Worm (Caenorhabditis elegans) whole organism, late embryonic: ENCODE results near the gene B0244.6.

Source experiments
- C08G9.2 ChIP-seq: sonication (generic microtip); optimal IDR thresholded peaks from 2 replicates; lab custom pipeline; 2016; ENCODE audit warnings: mild to moderate bottlenecking, missing genetic modification characterization, moderate library complexity, missing compliant biosample characterization
- C38D4.7 ChIP-seq: fragments of 200-800 bp; sonication (Bioruptor generic); optimal IDR thresholded peaks from 2 replicates; lab custom pipeline; 2018; ENCODE audit warnings: mild to moderate bottlenecking, missing genetic modification characterization, moderate library complexity, missing compliant biosample characterization
- K02D7.2 ChIP-seq: sonication (generic microtip); optimal IDR thresholded peaks from 2 replicates; lab custom pipeline; 2017; ENCODE audit warnings: mild to moderate bottlenecking, missing genetic modification characterization, missing compliant biosample characterization
- ahr-1 ChIP-seq: sonication (generic microtip); optimal IDR thresholded peaks from 2 replicates; lab custom pipeline; 2016; ENCODE audit warnings: missing genetic modification characterization, missing compliant biosample characterization
- ceh-14 ChIP-seq: sonication (generic microtip); optimal IDR thresholded peaks from 2 replicates; lab custom pipeline; 2016; ENCODE audit warnings: missing genotype, missing genetic modification characterization, missing compliant biosample characterization
- ceh-19 ChIP-seq: fragments of 200-800 bp; sonication (Bioruptor generic); optimal IDR thresholded peaks from 2 replicates; lab custom pipeline; 2018; ENCODE audit warnings: mild to moderate bottlenecking, missing genetic modification characterization, missing compliant biosample characterization
- ceh-24 ChIP-seq: sonication (generic microtip); optimal IDR thresholded peaks from 2 replicates; lab custom pipeline; 2016; ENCODE audit warnings: mild to moderate bottlenecking, missing genetic modification characterization, missing compliant biosample characterization
- ceh-30 ChIP-seq: fragments of 150-350 bp; optimal IDR thresholded peaks from 2 replicates; lab custom pipeline; 2014; ENCODE audit warnings: missing biosample characterization, missing genetic modification characterization
- ceh-31 ChIP-seq: sonication (generic microtip); optimal IDR thresholded peaks from 2 replicates; lab custom pipeline; 2016; ENCODE audit warnings: missing genetic modification characterization, missing compliant biosample characterization
- ceh-45 ChIP-seq: fragments of 200-800 bp; sonication (Bioruptor generic); IDR thresholded peaks from 2 replicates; pipeline ENCODE4 v1.3.6; 2022; ENCODE audit warnings: missing genetic modification reagents, missing genetic modification characterization, missing compliant biosample characterization
- ceh-48 ChIP-seq: sonication (generic microtip); optimal IDR thresholded peaks from 2 replicates; lab custom pipeline; 2016; ENCODE audit warnings: missing genetic modification characterization, inconsistent platforms, missing compliant biosample characterization
- ceh-6 ChIP-seq: fragments of 200-800 bp; sonication (Bioruptor generic); optimal IDR thresholded peaks from 2 replicates; lab custom pipeline; 2018; ENCODE audit warnings: mild to moderate bottlenecking, missing genetic modification characterization, missing compliant biosample characterization
- ceh-9 ChIP-seq: sonication (generic microtip); optimal IDR thresholded peaks from 2 replicates; lab custom pipeline; 2016; ENCODE audit warnings: mild to moderate bottlenecking, missing genetic modification characterization, inconsistent platforms, missing compliant biosample characterization
- dmd-4 ChIP-seq: sonication (generic microtip); optimal IDR thresholded peaks from 2 replicates; lab custom pipeline; 2016; ENCODE audit warnings: borderline replicate concordance, missing genetic modification characterization, missing compliant biosample characterization
- dve-1 ChIP-seq: sonication (generic microtip); optimal IDR thresholded peaks from 2 replicates; lab custom pipeline; 2017; ENCODE audit warnings: antibody characterized with exemption, mild to moderate bottlenecking, missing genetic modification characterization, missing compliant biosample characterization
- elt-2 ChIP-seq: sonication (generic microtip); optimal IDR thresholded peaks from 2 replicates; lab custom pipeline; 2016; ENCODE audit warnings: missing genetic modification reagents, missing genetic modification characterization, missing compliant biosample characterization
- ets-4 ChIP-seq: sonication (generic microtip); optimal IDR thresholded peaks from 2 replicates; lab custom pipeline; 2016; ENCODE audit warnings: missing genetic modification characterization, missing compliant biosample characterization
- fax-1 ChIP-seq: sonication (generic microtip); optimal IDR thresholded peaks from 2 replicates; lab custom pipeline; 2016; ENCODE audit warnings: missing genotype, missing genetic modification characterization, missing compliant biosample characterization
- fkh-6 ChIP-seq: sonication (generic microtip); optimal IDR thresholded peaks from 2 replicates; lab custom pipeline; 2016; ENCODE audit warnings: missing genetic modification characterization, missing compliant biosample characterization
- hlh-8 ChIP-seq: sonication (generic microtip); optimal IDR thresholded peaks from 2 replicates; lab custom pipeline; 2016; ENCODE audit warnings: missing genotype, missing genetic modification characterization, missing compliant biosample characterization
- lim-6 ChIP-seq: sonication (generic microtip); optimal IDR thresholded peaks from 2 replicates; lab custom pipeline; 2016; ENCODE audit warnings: missing genetic modification characterization, missing compliant biosample characterization
- lin-11 ChIP-seq: fragments of 200-800 bp; sonication (Bioruptor generic); optimal IDR thresholded peaks from 2 replicates; lab custom pipeline; 2018; ENCODE audit warnings: mild to moderate bottlenecking, missing genetic modification characterization, missing compliant biosample characterization
- madf-2 ChIP-seq: sonication (generic microtip); optimal IDR thresholded peaks from 2 replicates; lab custom pipeline; 2017; ENCODE audit warnings: missing genetic modification characterization, missing compliant biosample characterization
- nhr-11 ChIP-seq: fragments of 150-350 bp; optimal IDR thresholded peaks from 2 replicates; lab custom pipeline; 2014; ENCODE audit warnings: missing biosample characterization, missing genetic modification characterization
- pha-4 ChIP-seq: fragments of 150-350 bp; optimal IDR thresholded peaks from 2 replicates; lab custom pipeline; 2018; ENCODE audit warnings: missing biosample characterization, missing genetic modification reagents, missing genetic modification characterization
- pqm-1 ChIP-seq: sonication (generic microtip); optimal IDR thresholded peaks from 2 replicates; lab custom pipeline; 2016; ENCODE audit warnings: missing genetic modification characterization, missing compliant biosample characterization
- pros-1 ChIP-seq: fragments of 150-350 bp; optimal IDR thresholded peaks from 2 replicates; lab custom pipeline; 2014; ENCODE audit warnings: missing biosample characterization, missing genetic modification reagents, missing genetic modification characterization
- ref-2 ChIP-seq: sonication (generic microtip); optimal IDR thresholded peaks from 2 replicates; lab custom pipeline; 2016; ENCODE audit warnings: missing genetic modification characterization, missing compliant biosample characterization
- rnt-1 ChIP-seq: sonication (generic microtip); optimal IDR thresholded peaks from 2 replicates; lab custom pipeline; 2016; ENCODE audit warnings: missing genetic modification characterization, missing compliant biosample characterization
- sdc-2 ChIP-seq: sonication (generic microtip); optimal IDR thresholded peaks from 2 replicates; lab custom pipeline; 2016; ENCODE audit warnings: missing genotype, missing genetic modification characterization, missing compliant biosample characterization
- sox-2 ChIP-seq: fragments of 200-800 bp; sonication (Bioruptor generic); IDR thresholded peaks from 2 replicates; pipeline ENCODE4 v1.3.6; 2022; ENCODE audit warnings: missing genetic modification reagents, missing genetic modification characterization, missing compliant biosample characterization
- sox-4 ChIP-seq: sonication (generic microtip); optimal IDR thresholded peaks from 2 replicates; lab custom pipeline; 2017; ENCODE audit warnings: mild to moderate bottlenecking, missing genetic modification characterization, inconsistent platforms, missing compliant biosample characterization
- syd-9 ChIP-seq: sonication (generic microtip); optimal IDR thresholded peaks from 2 replicates; lab custom pipeline; 2016; ENCODE audit warnings: mild to moderate bottlenecking, missing genetic modification characterization, moderate library complexity, missing compliant biosample characterization
- tbx-7 ChIP-seq: sonication (generic microtip); optimal IDR thresholded peaks from 2 replicates; lab custom pipeline; 2016; ENCODE audit warnings: missing genotype, missing genetic modification characterization, missing compliant biosample characterization
- unc-42 ChIP-seq: sonication (generic microtip); optimal IDR thresholded peaks from 2 replicates; lab custom pipeline; 2016; ENCODE audit warnings: missing genotype, missing genetic modification characterization, missing compliant biosample characterization
- unc-55 ChIP-seq: sonication (generic microtip); optimal IDR thresholded peaks from 2 replicates; lab custom pipeline; 2017; ENCODE audit warnings: missing biosample characterization, missing genetic modification reagents, missing genetic modification characterization
- unc-86 ChIP-seq: sonication (generic microtip); optimal IDR thresholded peaks from 2 replicates; lab custom pipeline; 2016; ENCODE audit warnings: missing genetic modification characterization, missing compliant biosample characterization
- zip-5 ChIP-seq: sonication (generic microtip); optimal IDR thresholded peaks from 2 replicates; lab custom pipeline; 2016; ENCODE audit warnings: missing genetic modification characterization, missing compliant biosample characterization
- ztf-16 ChIP-seq: sonication (generic microtip); optimal IDR thresholded peaks from 2 replicates; lab custom pipeline; 2017; ENCODE audit warnings: missing genetic modification characterization, missing compliant biosample characterization

Gene B0244.6

ce11 chrIII:5711242-5711641 is 26.6 kb upstream of the B0244.6 start, which contains the start of gene rbm-26:
Gene rbm-26 (plus strand): TSS chrIII:5711542.
- TF ChIP-seq ahr-1 (no peak), elt-2 (tag; lab: Kevin White, UChicago) (no peak), unc-55 (GFP tag; lab: Kevin White, UChicago) (no peak), madf-2 (tag; lab: Kevin White, UChicago) (no peak), unc-42 (tag; lab: Kevin White, UChicago) (no peak), sox-2 (GFP tag; lab: Robert Waterston, UW) (no peak), ceh-24 (tag; lab: Kevin White, UChicago) (no peak), C08G9.2 (tag; lab: Kevin White, UChicago) (no peak), ceh-45 (GFP tag; lab: Robert Waterston, UW) (no peak), syd-9 (tag; lab: Kevin White, UChicago) (no peak), ref-2 (tag; lab: Kevin White, UChicago) (no peak), tbx-7 (tag; lab: Kevin White, UChicago) (no peak), sdc-2 (tag; lab: Kevin White, UChicago) (no peak), zip-5 (no peak), ceh-9 (tag; lab: Kevin White, UChicago) (no peak)
- TF ChIP-seq, all 69 proteins: peak for 0

DNA sequence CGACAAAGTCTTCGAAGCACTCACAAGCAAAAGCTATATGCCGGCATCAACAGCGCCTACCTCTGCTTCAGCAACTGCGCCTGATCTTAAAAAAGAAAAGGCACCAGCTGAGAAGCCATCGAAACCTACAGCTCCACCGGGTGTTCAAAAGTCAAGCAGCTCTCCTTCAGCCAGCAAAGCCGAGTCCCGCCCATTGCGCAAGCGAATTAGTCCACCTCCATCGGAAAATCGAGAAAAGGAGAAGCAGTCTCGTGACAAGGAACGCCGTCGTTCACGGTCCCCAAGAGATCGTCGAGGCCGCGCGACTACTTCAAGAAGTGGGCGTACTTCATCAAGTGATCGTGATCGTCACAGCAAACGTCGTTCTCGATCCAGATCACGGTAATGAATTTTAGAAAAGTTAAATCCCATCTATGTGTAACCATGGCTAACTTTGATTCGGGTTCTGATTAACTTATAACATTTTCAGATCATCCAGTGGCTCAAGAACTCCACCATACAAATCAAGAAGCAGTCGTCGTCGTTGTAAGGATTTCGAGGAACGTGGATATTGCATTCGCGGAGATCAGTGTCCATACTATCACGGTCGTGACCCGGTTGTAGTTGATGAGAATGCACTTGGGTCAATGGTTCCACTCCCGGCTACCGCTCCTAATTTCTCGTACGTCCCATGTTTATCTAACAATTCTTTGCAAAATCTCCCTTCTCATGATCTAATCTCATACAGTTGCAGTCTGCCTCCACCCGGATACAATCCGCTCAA is 25.7 kb upstream of the B0244.6 start:
- TF ChIP-seq ceh-19 (no peak), sdc-2 (tag; lab: Kevin White, UChicago) (no peak), K02D7.2 (no peak), ref-2 (tag; lab: Kevin White, UChicago) (no peak), ceh-48 (no peak)

ce11 chrIII:5714230-5714983 is 23.4 kb upstream of the B0244.6 start, which contains the start of gene arf-1:
Gene arf-1 (plus strand): TSS chrIII:5714886.
- TF ChIP-seq ztf-16 (tag; lab: Kevin White, UChicago): no peak
- TF ChIP-seq ref-2 (tag; lab: Kevin White, UChicago): no peak
- no peak for TF ChIP-seq pros-1 (tag; lab: Kevin White, UChicago)
- no peak for TF ChIP-seq unc-55 (GFP tag; lab: Kevin White, UChicago)
- no peak for TF ChIP-seq fax-1
- TF ChIP-seq ceh-6 (GFP tag; lab: Kevin White, UChicago): no peak
- TF ChIP-seq fkh-6 (tag; lab: Kevin White, UChicago): no peak
- TF ChIP-seq rnt-1 (tag; lab: Kevin White, UChicago): no peak
- TF ChIP-seq dmd-4 (tag; lab: Kevin White, UChicago): no peak
- no peak for TF ChIP-seq pqm-1 (tag; lab: Kevin White, UChicago)
- no peak for TF ChIP-seq nhr-11 (tag; lab: Kevin White, UChicago)
- TF ChIP-seq C38D4.7: no peak
- no peak for TF ChIP-seq lim-6
- TF ChIP-seq ceh-14 (tag; lab: Kevin White, UChicago): no peak
- TF ChIP-seq ets-4 (tag; lab: Kevin White, UChicago): no peak
- no peak for TF ChIP-seq hlh-8 (tag; lab: Kevin White, UChicago)
- TF ChIP-seq ceh-45 (GFP tag; lab: Robert Waterston, UW): no peak
- no peak for TF ChIP-seq ceh-31 (tag; lab: Kevin White, UChicago)

DNA sequence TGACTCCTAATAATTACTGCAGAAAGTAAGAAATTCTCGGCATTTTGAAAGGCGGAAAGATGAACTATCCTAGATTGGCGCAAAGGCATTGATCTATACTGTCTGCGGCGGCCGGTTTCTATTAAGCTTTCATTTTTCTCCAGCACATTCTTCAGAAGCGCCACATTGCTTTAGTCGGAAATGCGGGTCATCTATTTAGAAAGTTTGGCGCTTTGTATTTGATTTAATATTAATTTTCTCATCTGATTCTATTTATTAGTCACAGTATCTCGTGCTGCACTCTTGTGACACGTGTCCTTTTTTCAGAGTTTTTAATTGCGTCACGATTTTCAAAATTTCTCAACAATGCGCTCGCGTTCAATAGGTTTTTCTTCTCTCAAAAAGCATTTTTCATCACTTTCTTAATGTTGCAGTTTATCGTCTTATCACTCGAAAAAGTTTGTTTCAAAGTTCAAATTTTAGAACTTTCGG is 22.8 kb upstream of the B0244.6 start:
- no peak for TF ChIP-seq ceh-30 (tag; lab: Kevin White, UChicago)
- no peak for TF ChIP-seq ahr-1
- no peak for TF ChIP-seq sox-4 (tag; lab: Kevin White, UChicago)
- no peak for TF ChIP-seq sdc-2 (tag; lab: Kevin White, UChicago)
- no peak for TF ChIP-seq ceh-19
- TF ChIP-seq unc-86 (tag; lab: Kevin White, UChicago): no peak
- no peak for TF ChIP-seq pha-4 (tag; lab: Kevin White, UChicago)
- TF ChIP-seq lin-11: no peak
- TF ChIP-seq elt-2 (tag; lab: Kevin White, UChicago): no peak
- no peak for TF ChIP-seq dve-1 (tag; lab: Kevin White, UChicago)
